Fruit fly (Drosophila melanogaster): ENCODE data around the gene MED26.

Gene MED26

dm6 chr4:807422-808391 is 18.9 kb upstream of the MED26 start (continued):
- 0 out of 2 replicates have a peak, but pooled peaks have one; percentile 35 for TF ChIP-seq dati (GFP tag; IDR thresholded peaks at IDR 0.05)
- no peak for TF ChIP-seq Elba2 (GFP tag; optimal IDR thresholded peaks at IDR 0.05)
- TF ChIP-seq CG18476 (GFP tag; optimal IDR thresholded peaks at IDR 0.05) = peak; percentile 83
- TF ChIP-seq CG14014 (GFP tag; IDR thresholded peaks at IDR 0.05) = peak; percentile 60; the same call in 1 of the 2 replicates
- peak; percentile 83 for TF ChIP-seq CG10543 (GFP tag; optimal IDR thresholded peaks at IDR 0.05)
- no peak; the same call in 2 of the 3 replicates for TF ChIP-seq Optix (GFP tag; IDR thresholded peaks at IDR 0.05)
- no peak for TF ChIP-seq ash1 (GFP tag; optimal IDR thresholded peaks at IDR 0.05)
- TF ChIP-seq CG6813 (GFP tag; optimal IDR thresholded peaks at IDR 0.05) = peak; percentile 70
- no peak; the same call in 1 of the 2 replicates for TF ChIP-seq MBD-R2 (GFP tag; IDR thresholded peaks at IDR 0.05)
- TF ChIP-seq CG11504 (tag; optimal IDR thresholded peaks at IDR 0.05) = no peak
- peak; percentile 95 for TF ChIP-seq Ets65A (GFP tag)
- TF ChIP-seq tna (GFP tag; IDR thresholded peaks at IDR 0.05; ENCODE audit: partially characterized antibody) = no peak
- TF ChIP-seq CG15073 (GFP tag; optimal IDR thresholded peaks at IDR 0.05) = peak; percentile 35
- peak; percentile 88 for TF ChIP-seq Deaf1 (tag; optimal IDR thresholded peaks at IDR 0.05)
- no peak for TF ChIP-seq CkIIα-i1 (GFP tag; IDR thresholded peaks at IDR 0.05)
- TF ChIP-seq sr (GFP tag; IDR thresholded peaks at IDR 0.05) = no peak
- peak; percentile 79 for TF ChIP-seq CG3281 (GFP tag; optimal IDR thresholded peaks at IDR 0.05)
- peak; percentile 60 for TF ChIP-seq crc (GFP tag; optimal IDR thresholded peaks at IDR 0.05)
- TF ChIP-seq caup (GFP tag; optimal IDR thresholded peaks at IDR 0.05; ENCODE audit: severe bottlenecking) = no peak
- TF ChIP-seq zen2 (GFP tag; IDR thresholded peaks at IDR 0.05; ENCODE audit: partially characterized antibody) = no peak
- no peak for TF ChIP-seq Tbp (GFP tag; optimal IDR thresholded peaks at IDR 0.05)
- no peak for TF ChIP-seq CG31365 (tag; optimal IDR thresholded peaks at IDR 0.05)
- peak; percentile 62 for TF ChIP-seq zen (tag; optimal IDR thresholded peaks at IDR 0.05)
- TF ChIP-seq danr (GFP tag; IDR thresholded peaks at IDR 0.05) = 0 out of 2 replicates have a peak, but pooled peaks have one; percentile 47
- peak; percentile 72 for TF ChIP-seq CG7372 (GFP tag; IDR thresholded peaks at IDR 0.05)
- peak; percentile 60 for TF ChIP-seq Jarid2 (GFP tag; optimal IDR thresholded peaks at IDR 0.05)
- TF ChIP-seq Abd-B (GFP tag; optimal IDR thresholded peaks at IDR 0.05) = no peak
- peak; percentile 93 for TF ChIP-seq nmo (GFP tag; optimal IDR thresholded peaks at IDR 0.05)
- no peak for TF ChIP-seq sob (GFP tag; IDR thresholded peaks at IDR 0.05)
- no peak for TF ChIP-seq hbn (GFP tag; IDR thresholded peaks at IDR 0.05; ENCODE audit: partially characterized antibody)
- peak; percentile 64 for TF ChIP-seq CG15696 (tag; optimal IDR thresholded peaks at IDR 0.05)
- TF ChIP-seq Dek (tag; optimal IDR thresholded peaks at IDR 0.05) = no peak
- TF ChIP-seq CG18764 (GFP tag; optimal IDR thresholded peaks at IDR 0.05) = peak; percentile 60
- TF ChIP-seq ATbp (GFP tag; optimal IDR thresholded peaks at IDR 0.05) = peak; percentile 79
- TF ChIP-seq cg (GFP tag; optimal IDR thresholded peaks at IDR 0.05) = peak; percentile 90
- TF ChIP-seq Xbp1 (GFP tag; optimal IDR thresholded peaks at IDR 0.05) = peak; percentile 82
- peak; percentile 85 for TF ChIP-seq CG1233 (GFP tag; optimal IDR thresholded peaks at IDR 0.05)
- peak; percentile 35 for TF ChIP-seq zfh2 (GFP tag; optimal IDR thresholded peaks at IDR 0.05)
- 0 out of 2 replicates have a peak, but pooled peaks have one; percentile 16 for TF ChIP-seq GATAe (GFP tag; conservative IDR thresholded peaks at IDR 0.05)
- no peak for TF ChIP-seq pzg (GFP tag; optimal IDR thresholded peaks at IDR 0.05)
- TF ChIP-seq Hr39 (optimal IDR thresholded peaks at IDR 0.05) = no peak
- peak; percentile 83 for TF ChIP-seq HLH54F (GFP tag; optimal IDR thresholded peaks at IDR 0.05)
- TF ChIP-seq CG10462 (GFP tag; optimal IDR thresholded peaks at IDR 0.05) = peak; percentile 86
- TF ChIP-seq BEAF-32 (GFP tag; optimal IDR thresholded peaks at IDR 0.05) = no peak
- TF ChIP-seq pnt (GFP tag; optimal IDR thresholded peaks at IDR 0.05) = peak; percentile 70
- TF ChIP-seq z (GFP tag; IDR thresholded peaks at IDR 0.05) = 0 out of 3 replicates have a peak, but pooled peaks have one; percentile 47
- TF ChIP-seq CG17568 (GFP tag; optimal IDR thresholded peaks at IDR 0.05) = peak; percentile 60
- TF ChIP-seq Myb (GFP tag; optimal IDR thresholded peaks at IDR 0.05) = peak; percentile 61

Measured in whole organism, embryonic.